Fruit fly (Drosophila melanogaster) whole organism, embryonic: Measurements from ENCODE around the gene NFAT.
A peak's percentile ranks its signal among the peaks of the same experiment; 100 is the strongest.

Experiments
- BEAF-32 ChIP-seq: fragments of 200-800 bp; sonication (Bioruptor generic); optimal IDR thresholded peaks from 3 replicates; lab custom pipeline; 2017; ENCODE audit warnings: missing biosample characterization, missing genetic modification characterization, mild to moderate bottlenecking, moderate library complexity, missing genetic modification reagents
- CG10565 ChIP-seq: fragments of 200-800 bp; sonication (Bioruptor generic); optimal IDR thresholded peaks from 3 replicates; lab custom pipeline; 2016; ENCODE audit warnings: missing biosample characterization, mild to moderate bottlenecking, missing genetic modification characterization
- CG11695 ChIP-seq: fragments of 200-800 bp; sonication (Bioruptor generic); IDR thresholded peaks from 3 replicates; pipeline ENCODE4 v1.3.6; 2022; ENCODE audit warnings: missing biosample characterization, missing genetic modification characterization
- CG12071 ChIP-seq: fragments of 200-800 bp; sonication (Bioruptor generic); optimal IDR thresholded peaks from 3 replicates; lab custom pipeline; 2018; ENCODE audit warnings: missing biosample characterization, mild to moderate bottlenecking, missing genetic modification characterization
- CG12659 ChIP-seq: fragments of 200-800 bp; sonication (Bioruptor generic); optimal IDR thresholded peaks from 3 replicates; lab custom pipeline; 2017; ENCODE audit warnings: mild to moderate bottlenecking, missing biosample characterization, missing genetic modification reagents, missing genetic modification characterization
- CG12769 ChIP-seq: fragments of 200-800 bp; sonication (Bioruptor generic); optimal IDR thresholded peaks from 2 replicates; lab custom pipeline; 2019; ENCODE audit warnings: missing biosample characterization, mild to moderate bottlenecking, missing genetic modification characterization, moderate library complexity
- CG13123 ChIP-seq: fragments of 200-800 bp; sonication (Bioruptor generic); optimal IDR thresholded peaks from 2 replicates; lab custom pipeline; 2016; ENCODE audit warnings: missing biosample characterization, missing genetic modification characterization
- CG13287 ChIP-seq: fragments of 200-800 bp; sonication (Bioruptor generic); IDR thresholded peaks from 2 replicates; pipeline ENCODE4 v1.3.6; 2022; ENCODE audit warnings: missing biosample characterization, missing genetic modification characterization; ENCODE audit not compliant: partially characterized antibody
- CG13894 ChIP-seq: fragments of 200-800 bp; sonication (Bioruptor generic); optimal IDR thresholded peaks from 3 replicates; lab custom pipeline; 2018; ENCODE audit warnings: missing biosample characterization, mild to moderate bottlenecking, missing genetic modification characterization, moderate library complexity
- CG14441 ChIP-seq: fragments of 200-800 bp; sonication (Bioruptor generic); IDR thresholded peaks from 2 replicates; pipeline ENCODE4 v1.3.6; 2022; ENCODE audit warnings: missing biosample characterization, missing genetic modification characterization
- CG14710 ChIP-seq: fragments of 200-800 bp; sonication (Bioruptor generic); optimal IDR thresholded peaks from 3 replicates; lab custom pipeline; 2019; ENCODE audit warnings: missing biosample characterization, mild to moderate bottlenecking, missing genetic modification characterization, moderate library complexity
- CG17385 ChIP-seq: fragments of 200-800 bp; sonication (Bioruptor generic); optimal IDR thresholded peaks from 3 replicates; lab custom pipeline; 2018; ENCODE audit warnings: missing biosample characterization, mild to moderate bottlenecking, missing genetic modification characterization
- CG18262 ChIP-seq: fragments of 200-800 bp; optimal IDR thresholded peaks from 3 replicates; lab custom pipeline; 2019; ENCODE audit warnings: missing biosample characterization, mild to moderate bottlenecking, missing genetic modification characterization, moderate library complexity
- CG2889 ChIP-seq: fragments of 200-800 bp; sonication (Bioruptor generic); IDR thresholded peaks from 3 replicates; pipeline ENCODE4 v1.3.6; 2022; ENCODE audit warnings: missing biosample characterization, missing genetic modification characterization
- CG30403 ChIP-seq: fragments of 200-800 bp; sonication (Bioruptor generic); optimal IDR thresholded peaks from 3 replicates; lab custom pipeline; 2016; ENCODE audit warnings: missing biosample characterization, missing genetic modification characterization
- CG6654 ChIP-seq: fragments of 200-800 bp; sonication (Bioruptor generic); optimal IDR thresholded peaks from 2 replicates; lab custom pipeline; 2017; ENCODE audit warnings: missing biosample characterization, mild to moderate bottlenecking, missing genetic modification characterization
- CG6683 ChIP-seq: fragments of 200-800 bp; sonication (Bioruptor generic); optimal IDR thresholded peaks from 2 replicates; lab custom pipeline; 2017; ENCODE audit warnings: missing biosample characterization, mild to moderate bottlenecking, missing genetic modification characterization, missing genetic modification reagents
- CG6791 ChIP-seq: fragments of 200-800 bp; sonication (Bioruptor generic); IDR thresholded peaks from 3 replicates; pipeline ENCODE4 v1.3.6; 2022; ENCODE audit warnings: missing biosample characterization, missing genetic modification characterization; ENCODE audit not compliant: partially characterized antibody
- CG7745 ChIP-seq: fragments of 200-800 bp; sonication (Bioruptor generic); optimal IDR thresholded peaks from 2 replicates; lab custom pipeline; 2018; ENCODE audit warnings: missing biosample characterization, mild to moderate bottlenecking, missing genetic modification characterization, moderate library complexity
- CG9609 ChIP-seq: fragments of 200-800 bp; sonication (Bioruptor generic); optimal IDR thresholded peaks from 3 replicates; lab custom pipeline; 2016; ENCODE audit warnings: missing biosample characterization, missing genetic modification characterization
- CG9817 ChIP-seq: fragments of 200-800 bp; sonication (Bioruptor generic); optimal IDR thresholded peaks from 2 replicates; lab custom pipeline; 2018; ENCODE audit warnings: missing biosample characterization, mild to moderate bottlenecking, missing genetic modification characterization, moderate library complexity
- CG9876 ChIP-seq: fragments of 200-800 bp; sonication (Bioruptor generic); optimal IDR thresholded peaks from 2 replicates; lab custom pipeline; 2016; ENCODE audit warnings: missing biosample characterization, missing genetic modification characterization
- CHES-1-like ChIP-seq: fragments of 200-800 bp; sonication (Bioruptor generic); optimal IDR thresholded peaks from 2 replicates; lab custom pipeline; 2016; ENCODE audit warnings: missing biosample characterization, missing genetic modification characterization
- HLH3B ChIP-seq: fragments of 200-800 bp; sonication (Bioruptor generic); IDR thresholded peaks from 2 replicates; pipeline ENCODE4 v1.3.6; 2022; ENCODE audit warnings: missing biosample characterization, missing genetic modification characterization
- Hand ChIP-seq: fragments of 200-800 bp; sonication (Bioruptor generic); optimal IDR thresholded peaks from 2 replicates; lab custom pipeline; 2017; ENCODE audit warnings: mild to moderate bottlenecking, missing biosample characterization, missing genetic modification reagents, missing genetic modification characterization
- Max ChIP-seq: fragments of 200-800 bp; sonication (Bioruptor generic); optimal IDR thresholded peaks from 2 replicates; lab custom pipeline; 2016; ENCODE audit warnings: missing biosample characterization, mild to moderate bottlenecking, missing genetic modification characterization
- Myb ChIP-seq: fragments of 200-800 bp; sonication (Bioruptor generic); optimal IDR thresholded peaks from 2 replicates; lab custom pipeline; 2016; ENCODE audit warnings: missing biosample characterization, missing genetic modification characterization
- Nf-YC ChIP-seq: fragments of 200-800 bp; optimal IDR thresholded peaks from 3 replicates; lab custom pipeline; 2019; ENCODE audit warnings: missing biosample characterization, mild to moderate bottlenecking, missing genetic modification characterization, moderate library complexity
- Oaz ChIP-seq: fragments of 200-800 bp; sonication (Bioruptor generic); IDR thresholded peaks from 2 replicates; pipeline ENCODE4 v1.3.6; 2022; ENCODE audit warnings: missing biosample characterization, missing genetic modification characterization
- Opbp ChIP-seq: fragments of 200-800 bp; sonication (Bioruptor generic); IDR thresholded peaks from 3 replicates; pipeline ENCODE4 v1.3.6; 2022; ENCODE audit warnings: missing biosample characterization, missing genetic modification characterization; ENCODE audit not compliant: partially characterized antibody
- Rx ChIP-seq: fragments of 200-800 bp; sonication (Bioruptor generic); IDR thresholded peaks from 2 replicates; pipeline ENCODE4 v1.3.6; 2022; ENCODE audit warnings: missing biosample characterization, missing genetic modification characterization
- Taf1 ChIP-seq: fragments of 200-800 bp; sonication (Bioruptor generic); IDR thresholded peaks from 2 replicates; pipeline ENCODE4 v1.3.6; 2022; ENCODE audit warnings: missing biosample characterization, missing genetic modification characterization
- Xbp1 ChIP-seq: fragments of 200-800 bp; sonication (Bioruptor generic); optimal IDR thresholded peaks from 3 replicates; lab custom pipeline; 2016; ENCODE audit warnings: missing biosample characterization, mild to moderate bottlenecking, missing genetic modification characterization
- br ChIP-seq: fragments of >200 bp; optimal IDR thresholded peaks from 2 replicates; lab custom pipeline; 2017
- en ChIP-seq: fragments of 200-800 bp; sonication (Bioruptor generic); optimal IDR thresholded peaks from 2 replicates; lab custom pipeline; 2016; ENCODE audit warnings: missing biosample characterization, missing genetic modification characterization
- fu2 ChIP-seq: fragments of 200-800 bp; sonication (Bioruptor generic); optimal IDR thresholded peaks from 2 replicates; lab custom pipeline; 2016; ENCODE audit warnings: missing biosample characterization, missing genetic modification characterization
- gce ChIP-seq: fragments of 200-800 bp; sonication (Bioruptor generic); IDR thresholded peaks from 3 replicates; pipeline ENCODE4 v1.3.6; 2022; ENCODE audit warnings: missing biosample characterization, missing genetic modification characterization
- hkb ChIP-seq, 2 experiments: fragments of 200-800 bp in 1 of 2; fragments of >200 bp in 1 of 2; sonication (Bioruptor generic) in 1 of 2; IDR thresholded peaks in 1 of 2; optimal IDR thresholded peaks in 1 of 2; 2 replicates each; pipeline versions ENCODE4 v1.3.6 to Lab custom; 2017 to 2022; ENCODE audit warnings: missing biosample characterization in 1 of 2, missing genetic modification characterization in 1 of 2
- insv ChIP-seq, 2 experiments: fragments of 200-800 bp; sonication (Bioruptor generic); optimal IDR thresholded peaks; 3 replicates each; lab custom pipeline; 2016 to 2018; ENCODE audit warnings: missing biosample characterization in 2 of 2, missing genetic modification characterization in 2 of 2
- oc ChIP-seq: fragments of 200-800 bp; sonication (Bioruptor generic); optimal IDR thresholded peaks from 2 replicates; lab custom pipeline; 2018; ENCODE audit warnings: missing biosample characterization, mild to moderate bottlenecking, missing genetic modification characterization, moderate library complexity
- p53 ChIP-seq: fragments of 200-800 bp; sonication (Bioruptor generic); optimal IDR thresholded peaks from 2 replicates; lab custom pipeline; 2016; ENCODE audit warnings: missing biosample characterization, missing genetic modification characterization
- psq ChIP-seq: fragments of 200-800 bp; sonication (Bioruptor generic); optimal IDR thresholded peaks from 2 replicates; lab custom pipeline; 2017; ENCODE audit warnings: missing biosample characterization, missing genetic modification characterization
- rib ChIP-seq: fragments of 200-800 bp; sonication (Bioruptor generic); IDR thresholded peaks from 2 replicates; pipeline ENCODE4 v1.3.6; 2022; ENCODE audit warnings: missing biosample characterization, missing genetic modification characterization
- salm ChIP-seq: fragments of 200-800 bp; sonication (Bioruptor generic); optimal IDR thresholded peaks from 2 replicates; lab custom pipeline; 2018; ENCODE audit warnings: missing biosample characterization, mild to moderate bottlenecking, missing genetic modification characterization
- sc ChIP-seq, 3 experiments: fragments of >200 bp in 2 of 3; fragments of 200-800 bp in 1 of 3; sonication (Bioruptor generic) in 1 of 3; optimal IDR thresholded peaks; 2 replicates in 2 of 3; 3 replicates in 1 of 3; lab custom pipeline; 2017; ENCODE audit warnings: mild to moderate bottlenecking in 1 of 3, missing biosample characterization in 1 of 3, missing genetic modification characterization in 1 of 3, missing genetic modification reagents in 1 of 3
- sens ChIP-seq: fragments of 200-800 bp; sonication (Bioruptor generic); peaks from one replicate; lab custom pipeline; 2016; ENCODE audit warnings: missing biosample characterization, missing genetic modification characterization
- sob ChIP-seq: fragments of 200-800 bp; sonication (Bioruptor generic); IDR thresholded peaks from 2 replicates; pipeline ENCODE4 v1.3.6; 2022; ENCODE audit warnings: missing biosample characterization, missing genetic modification characterization
- stwl ChIP-seq: fragments of 200-800 bp; sonication (Bioruptor generic); optimal IDR thresholded peaks from 3 replicates; lab custom pipeline; 2018; ENCODE audit warnings: missing biosample characterization, mild to moderate bottlenecking, missing genetic modification characterization, moderate library complexity
- unpg ChIP-seq: fragments of 200-800 bp; sonication (Bioruptor generic); optimal IDR thresholded peaks from 3 replicates; lab custom pipeline; 2018; ENCODE audit warnings: missing biosample characterization, mild to moderate bottlenecking, missing genetic modification characterization, moderate library complexity
- wdn ChIP-seq: fragments of 200-800 bp; sonication (Bioruptor generic); IDR thresholded peaks from 2 replicates; pipeline ENCODE4 v1.3.6; 2022; ENCODE audit warnings: missing biosample characterization, missing genetic modification characterization

The NFAT gene

dm6 chrX:13643961-13644360, 19.4 kb downstream of the NFAT start (continued):
- no peak for TF ChIP-seq CG6683 (GFP tag; lab: Kevin White, UChicago)
- no peak for TF ChIP-seq wdn (GFP tag; lab: Robert Waterston, UW)
- no peak for TF ChIP-seq CG10565 (GFP tag; lab: Kevin White, UChicago)
- no peak for TF ChIP-seq fu2 (GFP tag; lab: Kevin White, UChicago)
- 0 out of 2 replicates have a peak, but pooled peaks have one; percentile 9 for TF ChIP-seq Taf1 (GFP tag; lab: Robert Waterston, UW)
- TF ChIP-seq Max (GFP tag; lab: Kevin White, UChicago), result peak; percentile 39
- TF ChIP-seq Oaz (GFP tag; lab: Robert Waterston, UW), result peak; percentile 30; the same call in 1 of the 2 replicates
- TF ChIP-seq CG18262 (tag; lab: Kevin White, UChicago), result peak; percentile 59
- TF ChIP-seq Xbp1, result peak; percentile 52
- TF ChIP-seq Opbp (GFP tag; lab: Robert Waterston, UW), result no peak
- TF ChIP-seq unpg, result peak; percentile 40
- TF ChIP-seq BEAF-32 (GFP tag; lab: Kevin White, UChicago), result no peak
- TF ChIP-seq oc (tag; lab: Kevin White, UChicago), result no peak
- TF ChIP-seq CG14710 (tag; lab: Kevin White, UChicago), result peak; percentile 51
- TF ChIP-seq rib (GFP tag; lab: Robert Waterston, UW), result no peak
- TF ChIP-seq stwl, result no peak
- TF ChIP-seq CG6791 (GFP tag; lab: Robert Waterston, UW), result no peak
- no peak for TF ChIP-seq CG2889 (GFP tag; lab: Robert Waterston, UW)
- TF ChIP-seq sc (optimal IDR thresholded peaks at IDR 0.05; lab: Kevin White, UChicago), result no peak
- TF ChIP-seq sc (GFP tag; optimal IDR thresholded peaks at IDR 0.05; lab: Kevin White, UChicago), result no peak
- peak; percentile 70 for TF ChIP-seq CG14441 (GFP tag; lab: Robert Waterston, UW)
- no peak for TF ChIP-seq CG13287
- TF ChIP-seq salm (tag; lab: Kevin White, UChicago), result no peak
- peak; percentile 37 for TF ChIP-seq CG12659 (GFP tag; lab: Kevin White, UChicago)
- no peak for TF ChIP-seq CG13123 (GFP tag; lab: Kevin White, UChicago)
- TF ChIP-seq CG30403, result peak; percentile 54
- no peak for TF ChIP-seq br (lab: Kevin White, UChicago)
- no peak for TF ChIP-seq Myb (GFP tag; lab: Kevin White, UChicago)
- no peak for TF ChIP-seq psq (GFP tag; lab: Kevin White, UChicago)
- 0 out of 3 replicates have a peak, but pooled peaks have one; percentile 23 for TF ChIP-seq gce (GFP tag; lab: Robert Waterston, UW)
- no peak for TF ChIP-seq CHES-1-like (GFP tag; lab: Kevin White, UChicago)
- TF ChIP-seq CG17385 (GFP tag; lab: Kevin White, UChicago), result peak; percentile 14
- no peak for TF ChIP-seq p53
- no peak for TF ChIP-seq CG13894 (tag; lab: Kevin White, UChicago)
- no peak for TF ChIP-seq insv (GFP tag; optimal IDR thresholded peaks at IDR 0.05; lab: Kevin White, UChicago)
- no peak for TF ChIP-seq CG7745 (tag; lab: Kevin White, UChicago)
- TF ChIP-seq CG12071 (GFP tag; lab: Kevin White, UChicago), result peak; percentile 48
- TF ChIP-seq sob (GFP tag; lab: Robert Waterston, UW), result peak; percentile 66
- no peak for TF ChIP-seq CG6654 (GFP tag; lab: Kevin White, UChicago)
- TF ChIP-seq Nf-YC (tag; lab: Kevin White, UChicago), result no peak
- 0 out of 2 replicates have a peak, but pooled peaks have one; percentile 42 for TF ChIP-seq Rx
- peak; percentile 18 for TF ChIP-seq CG9609 (GFP tag; lab: Kevin White, UChicago)
- no peak for TF ChIP-seq hkb (optimal IDR thresholded peaks at IDR 0.05; lab: Kevin White, UChicago)
- peak; percentile 66 for TF ChIP-seq hkb (GFP tag; IDR thresholded peaks at IDR 0.05; lab: Robert Waterston, UW)
- TF ChIP-seq Hand (GFP tag; lab: Kevin White, UChicago), result no peak
- TF ChIP-seq CG12769 (tag; lab: Kevin White, UChicago), result peak; percentile 15
- peak; percentile 66; the same call in 2 of the 3 replicates for TF ChIP-seq CG11695 (GFP tag; lab: Robert Waterston, UW)
- no peak for TF ChIP-seq en (GFP tag; lab: Kevin White, UChicago)
- TF ChIP-seq CG9817, result no peak
- peak; percentile 54 for TF ChIP-seq HLH3B (GFP tag; lab: Robert Waterston, UW)
- TF ChIP-seq sens, result peak; percentile 88
- TF ChIP-seq CG9876 (GFP tag; lab: Kevin White, UChicago), result no peak
